Fruit fly (Drosophila melanogaster) whole organism, embryonic: ENCODE measurements around the gene CG13917.
A peak's percentile ranks its signal among the peaks of the same experiment; 100 is the strongest.

Experiments
- Adf1 ChIP-seq: fragments of 200-800 bp; sonication (Bioruptor generic); IDR thresholded peaks from 2 replicates; pipeline ENCODE4 v1.3.6; 2022; ENCODE audit warnings: missing biosample characterization, missing genetic modification characterization
- Bdp1 ChIP-seq: fragments of 200-800 bp; sonication (Bioruptor generic); optimal IDR thresholded peaks from 3 replicates; lab custom pipeline; 2016; ENCODE audit warnings: missing biosample characterization, missing genetic modification characterization
- CG10274 ChIP-seq: fragments of 200-800 bp; sonication (Bioruptor generic); optimal IDR thresholded peaks from 3 replicates; lab custom pipeline; 2017; ENCODE audit warnings: missing biosample characterization, mild to moderate bottlenecking, missing genetic modification characterization
- CG10543 ChIP-seq: fragments of 200-800 bp; sonication (Bioruptor generic); optimal IDR thresholded peaks from 3 replicates; lab custom pipeline; 2017; ENCODE audit warnings: missing biosample characterization, mild to moderate bottlenecking, missing genetic modification characterization, moderate library complexity
- CG12071 ChIP-seq: fragments of 200-800 bp; sonication (Bioruptor generic); optimal IDR thresholded peaks from 3 replicates; lab custom pipeline; 2018; ENCODE audit warnings: missing biosample characterization, mild to moderate bottlenecking, missing genetic modification characterization
- CG1233 ChIP-seq: fragments of 200-800 bp; sonication (Bioruptor generic); optimal IDR thresholded peaks from 4 replicates; lab custom pipeline; 2018; ENCODE audit warnings: missing biosample characterization, mild to moderate bottlenecking, missing genetic modification characterization
- CG13123 ChIP-seq: fragments of 200-800 bp; sonication (Bioruptor generic); optimal IDR thresholded peaks from 2 replicates; lab custom pipeline; 2016; ENCODE audit warnings: missing biosample characterization, missing genetic modification characterization
- CG17186 ChIP-seq: fragments of 200-800 bp; sonication (Bioruptor generic); optimal IDR thresholded peaks from 3 replicates; lab custom pipeline; 2017; ENCODE audit warnings: missing biosample characterization, missing genetic modification reagents, missing genetic modification characterization
- CG33557 ChIP-seq: fragments of 200-800 bp; sonication (Bioruptor generic); optimal IDR thresholded peaks from 2 replicates; lab custom pipeline; 2019; ENCODE audit warnings: missing biosample characterization, mild to moderate bottlenecking, missing genetic modification characterization, moderate library complexity
- CG34422 ChIP-seq: fragments of 200-800 bp; sonication (Bioruptor generic); IDR thresholded peaks from 3 replicates; pipeline ENCODE4 v1.3.6; 2022; ENCODE audit warnings: missing biosample characterization, missing genetic modification characterization
- CG3995 ChIP-seq: fragments of 200-800 bp; sonication (Bioruptor generic); optimal IDR thresholded peaks from 3 replicates; lab custom pipeline; 2016; ENCODE audit warnings: missing biosample characterization, missing genetic modification characterization
- CG4707 ChIP-seq: fragments of 200-800 bp; sonication (Bioruptor generic); optimal IDR thresholded peaks from 2 replicates; lab custom pipeline; 2018; ENCODE audit warnings: missing biosample characterization, mild to moderate bottlenecking, missing genetic modification characterization, moderate library complexity
- CG6654 ChIP-seq: fragments of 200-800 bp; sonication (Bioruptor generic); optimal IDR thresholded peaks from 2 replicates; lab custom pipeline; 2017; ENCODE audit warnings: missing biosample characterization, mild to moderate bottlenecking, missing genetic modification characterization
- CG6765 ChIP-seq: fragments of 200-800 bp; sonication (Bioruptor generic); optimal IDR thresholded peaks from 3 replicates; lab custom pipeline; 2017; ENCODE audit warnings: missing biosample characterization, mild to moderate bottlenecking, missing genetic modification characterization
- CG7839 ChIP-seq: fragments of 200-800 bp; sonication (Bioruptor generic); optimal IDR thresholded peaks from 3 replicates; lab custom pipeline; 2018; ENCODE audit warnings: missing biosample characterization, mild to moderate bottlenecking, missing genetic modification characterization, moderate library complexity
- CG8924 ChIP-seq: fragments of 200-800 bp; optimal IDR thresholded peaks from 3 replicates; lab custom pipeline; 2019; ENCODE audit warnings: missing biosample characterization, mild to moderate bottlenecking, missing genetic modification characterization, moderate library complexity
- Chrac-16 ChIP-seq: fragments of 200-800 bp; sonication (Bioruptor generic); optimal IDR thresholded peaks from 3 replicates; lab custom pipeline; 2016; ENCODE audit warnings: missing biosample characterization, missing genetic modification characterization
- D19A ChIP-seq: fragments of 200-800 bp; optimal IDR thresholded peaks from 3 replicates; lab custom pipeline; 2019; ENCODE audit warnings: missing biosample characterization, mild to moderate bottlenecking, missing genetic modification characterization, moderate library complexity
- Drgx ChIP-seq: fragments of 200-800 bp; sonication (Bioruptor generic); IDR thresholded peaks from 2 replicates; pipeline ENCODE4 v1.3.6; 2022; ENCODE audit warnings: missing biosample characterization, missing genetic modification characterization
- HLH4C ChIP-seq: fragments of 200-800 bp; sonication (Bioruptor generic); IDR thresholded peaks from 3 replicates; pipeline ENCODE4 v1.3.6; 2022; ENCODE audit warnings: missing biosample characterization, missing genetic modification characterization; ENCODE audit not compliant: partially characterized antibody
- Hr3 ChIP-seq: fragments of 200-800 bp; sonication (Bioruptor generic); optimal IDR thresholded peaks from 3 replicates; lab custom pipeline; 2016; ENCODE audit warnings: missing biosample characterization, missing genetic modification characterization
- Hr51 ChIP-seq, 2 experiments: fragments of 200-800 bp; sonication (Bioruptor generic); optimal IDR thresholded peaks; 2 replicates in 1 of 2; 3 replicates in 1 of 2; lab custom pipeline; 2016 to 2018; ENCODE audit warnings: missing biosample characterization in 2 of 2, missing genetic modification characterization in 2 of 2, mild to moderate bottlenecking in 1 of 2, moderate library complexity in 1 of 2
- Lim3 ChIP-seq: fragments of 200-800 bp; sonication (Bioruptor generic); IDR thresholded peaks from 2 replicates; pipeline ENCODE4 v1.3.6; 2022; ENCODE audit warnings: missing biosample characterization, missing genetic modification characterization
- Nf-YA ChIP-seq: fragments of 200-800 bp; sonication (Bioruptor generic); IDR thresholded peaks from 2 replicates; pipeline ENCODE4 v1.3.6; 2022; ENCODE audit warnings: missing biosample characterization, missing genetic modification characterization
- NfI ChIP-seq: fragments of 200-800 bp; sonication (Bioruptor generic); optimal IDR thresholded peaks from 3 replicates; lab custom pipeline; 2018; ENCODE audit warnings: missing biosample characterization, mild to moderate bottlenecking, missing genetic modification characterization, moderate library complexity
- Pdp1 ChIP-seq, 2 experiments: fragments of 200-800 bp; sonication (Bioruptor generic); optimal IDR thresholded peaks; 3 replicates each; lab custom pipeline; 2016; ENCODE audit warnings: missing biosample characterization in 2 of 2, missing genetic modification characterization in 2 of 2, mild to moderate bottlenecking in 1 of 2, moderate library complexity in 1 of 2
- Sin3A ChIP-seq: fragments of >200 bp; optimal IDR thresholded peaks from 2 replicates; lab custom pipeline; 2018
- Spps ChIP-seq: fragments of 200-800 bp; sonication (Bioruptor generic); optimal IDR thresholded peaks from 2 replicates; lab custom pipeline; 2018; ENCODE audit warnings: missing biosample characterization, mild to moderate bottlenecking, missing genetic modification characterization
- Vsx1 ChIP-seq: fragments of 200-800 bp; sonication (Bioruptor generic); optimal IDR thresholded peaks from 2 replicates; lab custom pipeline; 2017; ENCODE audit warnings: missing biosample characterization, mild to moderate bottlenecking, missing genetic modification characterization, missing genetic modification reagents
- Xrp1 ChIP-seq: fragments of 200-800 bp; sonication (Bioruptor generic); IDR thresholded peaks from 2 replicates; pipeline ENCODE4 v1.3.6; 2022; ENCODE audit warnings: missing biosample characterization, missing genetic modification characterization
- dimm ChIP-seq: fragments of 200-800 bp; sonication (Bioruptor generic); IDR thresholded peaks from 2 replicates; pipeline ENCODE4 v1.3.6; 2022; ENCODE audit warnings: missing biosample characterization, missing genetic modification characterization
- fd3F ChIP-seq: fragments of 200-800 bp; sonication (Bioruptor generic); optimal IDR thresholded peaks from 2 replicates; lab custom pipeline; 2018; ENCODE audit warnings: missing biosample characterization, mild to moderate bottlenecking, missing genetic modification characterization, moderate library complexity
- fd64A ChIP-seq: fragments of 200-800 bp; sonication (Bioruptor generic); optimal IDR thresholded peaks from 3 replicates; lab custom pipeline; 2018; ENCODE audit warnings: missing biosample characterization, mild to moderate bottlenecking, missing genetic modification characterization
- fu2 ChIP-seq: fragments of 200-800 bp; sonication (Bioruptor generic); optimal IDR thresholded peaks from 2 replicates; lab custom pipeline; 2016; ENCODE audit warnings: missing biosample characterization, missing genetic modification characterization
- hb ChIP-seq: fragments of 200-800 bp; sonication (Bioruptor generic); IDR thresholded peaks from 3 replicates; pipeline ENCODE4 v1.3.6; 2022; ENCODE audit warnings: missing biosample characterization, missing genetic modification characterization; ENCODE audit not compliant: partially characterized antibody
- hbn ChIP-seq: fragments of 200-800 bp; sonication (Bioruptor generic); IDR thresholded peaks from 2 replicates; pipeline ENCODE4 v1.3.6; 2022; ENCODE audit warnings: missing biosample characterization, missing genetic modification characterization; ENCODE audit not compliant: partially characterized antibody
- her ChIP-seq: fragments of 200-800 bp; sonication (Bioruptor generic); optimal IDR thresholded peaks from 2 replicates; lab custom pipeline; 2016; ENCODE audit warnings: missing biosample characterization, missing genetic modification characterization
- klu ChIP-seq: fragments of 200-800 bp; sonication (Bioruptor generic); IDR thresholded peaks from 2 replicates; pipeline ENCODE4 v1.3.6; 2022; ENCODE audit warnings: missing biosample characterization, missing genetic modification characterization
- lov ChIP-seq, 2 experiments: fragments of 200-800 bp in 1 of 2; fragments of >200 bp in 1 of 2; sonication (Bioruptor generic) in 1 of 2; IDR thresholded peaks in 1 of 2; optimal IDR thresholded peaks in 1 of 2; 2 replicates in 1 of 2; 3 replicates in 1 of 2; pipeline versions ENCODE4 v1.3.6 to Lab custom; 2017 to 2022; ENCODE audit warnings: missing biosample characterization in 1 of 2, missing genetic modification characterization in 1 of 2
- nom ChIP-seq: fragments of 200-800 bp; sonication (Bioruptor generic); optimal IDR thresholded peaks from 2 replicates; lab custom pipeline; 2017; ENCODE audit warnings: missing biosample characterization, missing genetic modification characterization, mild to moderate bottlenecking, moderate library complexity, missing genetic modification reagents
- peb ChIP-seq: fragments of 200-800 bp; sonication (Bioruptor generic); IDR thresholded peaks from 2 replicates; pipeline ENCODE4 v1.3.6; 2022; ENCODE audit warnings: missing biosample characterization, missing genetic modification characterization
- pfk ChIP-seq: fragments of 200-800 bp; sonication (Bioruptor generic); optimal IDR thresholded peaks from 2 replicates; lab custom pipeline; 2018; ENCODE audit warnings: missing biosample characterization, mild to moderate bottlenecking, missing genetic modification characterization, moderate library complexity
- pho ChIP-seq: fragments of 200-800 bp; sonication (Bioruptor generic); optimal IDR thresholded peaks from 2 replicates; lab custom pipeline; 2016; ENCODE audit warnings: missing biosample characterization, missing genetic modification characterization
- ranshi ChIP-seq: fragments of 200-800 bp; sonication (Bioruptor generic); IDR thresholded peaks from 2 replicates; pipeline ENCODE4 v1.3.6; 2022; ENCODE audit warnings: missing biosample characterization, missing genetic modification characterization
- run ChIP-seq: fragments of 200-800 bp; sonication (Bioruptor generic); optimal IDR thresholded peaks from 3 replicates; lab custom pipeline; 2018; ENCODE audit warnings: missing biosample characterization, mild to moderate bottlenecking, missing genetic modification characterization
- sens-2 ChIP-seq: fragments of 200-800 bp; sonication (Bioruptor generic); IDR thresholded peaks from 2 replicates; pipeline ENCODE4 v1.3.6; 2022; ENCODE audit warnings: missing biosample characterization, missing genetic modification characterization
- seq ChIP-seq: fragments of 200-800 bp; sonication (Bioruptor generic); IDR thresholded peaks from 2 replicates; pipeline ENCODE4 v1.3.6; 2022; ENCODE audit warnings: missing biosample characterization, missing genetic modification characterization
- stc ChIP-seq: fragments of 200-800 bp; sonication (Bioruptor generic); IDR thresholded peaks from 2 replicates; pipeline ENCODE4 v1.3.6; 2022; ENCODE audit warnings: missing biosample characterization, missing genetic modification characterization
- vfl ChIP-seq: fragments of 200-800 bp; sonication (Bioruptor generic); optimal IDR thresholded peaks from 2 replicates; lab custom pipeline; 2016; ENCODE audit warnings: missing biosample characterization, missing genetic modification characterization
- wdn ChIP-seq: fragments of 200-800 bp; sonication (Bioruptor generic); IDR thresholded peaks from 2 replicates; pipeline ENCODE4 v1.3.6; 2022; ENCODE audit warnings: missing biosample characterization, missing genetic modification characterization

Gene CG13917

DNA sequence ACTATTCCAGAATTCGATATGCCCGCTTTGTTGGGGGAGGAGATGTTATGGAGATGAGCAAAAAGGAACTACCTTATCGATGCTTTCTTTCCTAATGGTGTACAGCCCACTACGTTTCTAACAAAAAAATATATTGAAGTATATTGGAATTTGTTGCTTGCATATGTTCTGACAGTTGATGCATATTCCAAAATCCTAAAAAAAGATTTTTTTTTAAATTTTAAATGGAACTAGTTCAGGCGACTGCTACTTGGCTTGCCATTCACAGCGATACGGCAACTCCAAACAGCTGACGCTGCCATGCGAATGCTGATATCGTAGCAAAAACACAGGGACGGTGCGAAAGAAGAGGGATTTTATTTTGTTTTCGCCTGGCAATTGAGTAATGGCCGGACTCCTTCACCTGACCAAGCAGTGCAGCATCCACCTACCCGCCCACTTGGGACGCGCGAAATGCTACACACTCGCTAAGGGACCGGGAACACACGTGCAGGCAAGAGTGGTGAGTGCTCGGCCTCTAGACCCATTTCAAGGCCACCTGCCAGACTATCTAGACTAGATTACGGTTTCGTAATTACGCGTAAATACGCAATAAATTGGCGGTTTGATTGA lies 41.7 kb downstream of the CG13917 start, which contains the start of the genes CG13926, ABCB7 and CG33230:
Gene CG13926 (minus strand): TSS at position 43 of the 612 bp plus-strand sequence.
Gene ABCB7 (plus strand): TSS at position 299 of the 612 bp plus-strand sequence.
Gene CG33230 (plus strand): TSS at position 299 of the 612 bp plus-strand sequence.
- TF ChIP-seq CG7839 (tag; lab: Kevin White, UChicago) (no peak), Spps (tag; lab: Kevin White, UChicago) (no peak), fu2 (GFP tag; lab: Kevin White, UChicago) (peak; percentile 6), Vsx1 (GFP tag; lab: Kevin White, UChicago) (no peak), sens-2 (GFP tag; lab: Robert Waterston, UW) (no peak), CG3995 (GFP tag; lab: Kevin White, UChicago) (peak; percentile 24), Hr3 (GFP tag; lab: Kevin White, UChicago) (no peak), CG33557 (GFP tag; lab: Kevin White, UChicago) (no peak), nom (GFP tag; lab: Kevin White, UChicago) (no peak), CG13123 (GFP tag; lab: Kevin White, UChicago) (no peak), hb (GFP tag; lab: Robert Waterston, UW) (no peak), Nf-YA (no peak), stc (GFP tag; lab: Robert Waterston, UW) (no peak), CG6765 (GFP tag; lab: Kevin White, UChicago) (no peak), seq (GFP tag; lab: Robert Waterston, UW) (no peak), Xrp1 (0 out of 2 replicates have a peak, but pooled peaks have one; percentile 36), klu (GFP tag; lab: Robert Waterston, UW) (no peak), Lim3 (GFP tag; lab: Robert Waterston, UW) (no peak), CG12071 (no peak), CG8924 (peak; percentile 4), Adf1 (GFP tag; lab: Robert Waterston, UW) (peak; percentile 20; the same call in 1 of the 2 replicates), Drgx (GFP tag; lab: Robert Waterston, UW) (0 out of 2 replicates have a peak, but pooled peaks have one; percentile 12), wdn (GFP tag; lab: Robert Waterston, UW) (no peak), D19A (tag; lab: Kevin White, UChicago) (no peak), HLH4C (GFP tag; lab: Robert Waterston, UW) (0 out of 3 replicates have a peak, but pooled peaks have one; percentile 34), dimm (no peak), Chrac-16 (GFP tag; lab: Kevin White, UChicago) (no peak), CG1233 (GFP tag; lab: Kevin White, UChicago) (no peak), Sin3A (lab: Kevin White, UChicago) (peak; percentile 64), lov (optimal IDR thresholded peaks at IDR 0.05; lab: Kevin White, UChicago) (no peak), lov (GFP tag; IDR thresholded peaks at IDR 0.05; lab: Robert Waterston, UW) (no peak), fd64A (no peak), pfk (no peak), Bdp1 (GFP tag; lab: Kevin White, UChicago) (peak; percentile 13), CG17186 (no peak), ranshi (GFP tag; lab: Robert Waterston, UW) (no peak), peb (GFP tag; lab: Robert Waterston, UW) (no peak), CG10274 (peak; percentile 95), run (no peak), CG34422 (GFP tag; lab: Robert Waterston, UW) (peak; percentile 60; the same call in 2 of the 3 replicates), CG10543 (GFP tag; lab: Kevin White, UChicago) (peak; percentile 61), hbn (GFP tag; lab: Robert Waterston, UW) (0 out of 2 replicates have a peak, but pooled peaks have one; percentile 21), her (no peak), Pdp1 (GFP tag; optimal IDR thresholded peaks at IDR 0.05; lab: Kevin White, UChicago) (peak; percentile 39 to 77), vfl (GFP tag; lab: Kevin White, UChicago) (no peak), Hr51 (GFP tag; optimal IDR thresholded peaks at IDR 0.05; lab: Kevin White, UChicago) (no peak), CG4707 (GFP tag; lab: Kevin White, UChicago) (no peak), fd3F (GFP tag; lab: Kevin White, UChicago) (no peak), CG6654 (GFP tag; lab: Kevin White, UChicago) (no peak), pho (GFP tag; lab: Kevin White, UChicago) (no peak), NfI (GFP tag; lab: Kevin White, UChicago) (peak; percentile 16)
